Worm (Caenorhabditis elegans) whole organism, early embryonic: Measurements from ENCODE around the gene oac-55.

Source experiments
- B0310.2 ChIP-seq: sonication (generic microtip); optimal IDR thresholded peaks from 2 replicates; lab custom pipeline; 2016; ENCODE audit warnings: mild to moderate bottlenecking, missing genetic modification characterization, missing compliant biosample characterization
- ama-1 ChIP-seq: fragments of 150-350 bp; optimal IDR thresholded peaks from 2 replicates; lab custom pipeline; 2014
- ceh-13 ChIP-seq: fragments of 200-800 bp; sonication (Bioruptor generic); optimal IDR thresholded peaks from 2 replicates; lab custom pipeline; 2018; ENCODE audit warnings: mild to moderate bottlenecking, missing genetic modification characterization, missing compliant biosample characterization
- ets-7 ChIP-seq: sonication (generic microtip); optimal IDR thresholded peaks from 2 replicates; lab custom pipeline; 2016; ENCODE audit warnings: missing genotype, missing genetic modification characterization, missing compliant biosample characterization
- flt-1 ChIP-seq: fragments of 200-800 bp; sonication (Bioruptor generic); IDR thresholded peaks from 2 replicates; pipeline ENCODE4 v1.3.6; 2022; ENCODE audit warnings: missing genetic modification characterization, missing compliant biosample characterization
- hmbx-1 ChIP-seq: sonication (generic microtip); optimal IDR thresholded peaks from 2 replicates; lab custom pipeline; 2016; ENCODE audit warnings: mild to moderate bottlenecking, missing genetic modification characterization, missing compliant biosample characterization
- hmg-4 ChIP-seq: fragments of 200-800 bp; sonication (Bioruptor generic); optimal IDR thresholded peaks from 2 replicates; lab custom pipeline; 2018; ENCODE audit warnings: mild to moderate bottlenecking, missing genetic modification characterization, missing compliant biosample characterization
- hnd-1 ChIP-seq: sonication (generic microtip); optimal IDR thresholded peaks from 2 replicates; lab custom pipeline; 2016; ENCODE audit warnings: missing genetic modification characterization, missing compliant biosample characterization
- pes-1 ChIP-seq: fragments of 200-800 bp; sonication (Bioruptor generic); IDR thresholded peaks from 2 replicates; pipeline ENCODE4 v1.3.6; 2022; ENCODE audit warnings: missing genetic modification reagents, missing genetic modification characterization, missing compliant biosample characterization
- scrt-1 ChIP-seq: fragments of 200-800 bp; sonication (Bioruptor generic); IDR thresholded peaks from 2 replicates; pipeline ENCODE4 v1.3.6; 2022; ENCODE audit warnings: missing genetic modification characterization, missing compliant biosample characterization
- sea-1 ChIP-seq: fragments of 200-800 bp; sonication (Bioruptor generic); conservative IDR thresholded peaks from 2 replicates; pipeline ENCODE4 v1.3.6; 2022; ENCODE audit warnings: missing genetic modification characterization, missing compliant biosample characterization
- tbx-11 ChIP-seq: fragments of 200-800 bp; sonication (Bioruptor generic); IDR thresholded peaks from 2 replicates; pipeline ENCODE4 v1.3.6; 2022; ENCODE audit warnings: missing genetic modification characterization, missing compliant biosample characterization

- TF ChIP-seq flt-1 (GFP tag; lab: Robert Waterston, UW) (no peak), hmg-4 (GFP tag; lab: Kevin White, UChicago) (no peak), tbx-11 (no peak), ama-1 (lab: Kevin White, UChicago) (no peak), ets-7 (tag; lab: Kevin White, UChicago) (no peak), hnd-1 (tag; lab: Kevin White, UChicago) (no peak), hmbx-1 (tag; lab: Kevin White, UChicago) (no peak), ceh-13 (GFP tag; lab: Kevin White, UChicago) (no peak), scrt-1 (GFP tag; lab: Robert Waterston, UW) (no peak), pes-1 (GFP tag; lab: Robert Waterston, UW) (no peak), B0310.2 (tag; lab: Kevin White, UChicago) (no peak), sea-1 (GFP tag; lab: Robert Waterston, UW) (no peak)
These were observed 890 bp downstream of the oac-55 start for ce11 chrV:3761829-3762228.
